Worm (Caenorhabditis elegans) whole organism, L3 larva: ENCODE measurements around the gene sym-4.

ENCODE experiments used
- daf-12 ChIP-seq: fragments of 150-350 bp; optimal IDR thresholded peaks from 2 replicates; lab custom pipeline; 2014; ENCODE audit warnings: missing biosample characterization, missing genetic modification reagents, missing genetic modification characterization
- egl-27 ChIP-seq: sonication (generic microtip); optimal IDR thresholded peaks from 4 replicates; lab custom pipeline; 2017; ENCODE audit warnings: missing biosample characterization, missing genetic modification reagents, missing genetic modification characterization
- elt-1 ChIP-seq: fragments of 150-350 bp; optimal IDR thresholded peaks from 2 replicates; lab custom pipeline; 2014; ENCODE audit warnings: missing biosample characterization, missing genetic modification characterization
- elt-3 ChIP-seq, 3 experiments: fragments of 150-350 bp in 1 of 3; sonication (generic microtip) in 2 of 3; optimal IDR thresholded peaks; 2 replicates in 2 of 3; 4 replicates in 1 of 3; lab custom pipeline; 2014 to 2017; ENCODE audit warnings: missing biosample characterization in 3 of 3, missing genetic modification characterization in 3 of 3
- fos-1 ChIP-seq: fragments of 150-350 bp; optimal IDR thresholded peaks from 2 replicates; lab custom pipeline; 2014; ENCODE audit warnings: missing biosample characterization, missing genetic modification characterization
- mdl-1 ChIP-seq: fragments of 150-350 bp; optimal IDR thresholded peaks from 2 replicates; lab custom pipeline; 2014; ENCODE audit warnings: missing biosample characterization, missing genetic modification characterization
- nfya-1 ChIP-seq: sonication (generic microtip); optimal IDR thresholded peaks from 2 replicates; lab custom pipeline; 2017; ENCODE audit warnings: missing genetic modification characterization, mild to moderate bottlenecking, missing compliant biosample characterization, antibody characterized with exemption, moderate library complexity; ENCODE audit not compliant: insufficient read depth
- nhr-237 ChIP-seq: fragments of 150-350 bp; optimal IDR thresholded peaks from 2 replicates; lab custom pipeline; 2014; ENCODE audit warnings: missing biosample characterization, missing genetic modification characterization
- nhr-28 ChIP-seq: fragments of 150-350 bp; optimal IDR thresholded peaks from 2 replicates; lab custom pipeline; 2014; ENCODE audit warnings: missing biosample characterization, missing genetic modification characterization
- snpc-4 ChIP-seq: fragments of 150-350 bp; optimal IDR thresholded peaks from 2 replicates; lab custom pipeline; 2014; ENCODE audit warnings: missing biosample characterization, missing genetic modification characterization
- unc-62 ChIP-seq: fragments of 150-350 bp; sonication (generic microtip); optimal IDR thresholded peaks from 4 replicates; lab custom pipeline; 2014; ENCODE audit warnings: missing biosample characterization, missing genetic modification reagents, missing genetic modification characterization
- zag-1 ChIP-seq: fragments of 150-350 bp; optimal IDR thresholded peaks from 2 replicates; lab custom pipeline; 2014; ENCODE audit warnings: missing biosample characterization, missing genetic modification characterization
- ztf-11 ChIP-seq: fragments of 150-350 bp; optimal IDR thresholded peaks from 2 replicates; lab custom pipeline; 2014; ENCODE audit warnings: missing biosample characterization, missing genetic modification characterization
- ztf-4 ChIP-seq: fragments of 150-350 bp; optimal IDR thresholded peaks from 2 replicates; lab custom pipeline; 2014; ENCODE audit warnings: missing biosample characterization, missing genetic modification characterization

DNA sequence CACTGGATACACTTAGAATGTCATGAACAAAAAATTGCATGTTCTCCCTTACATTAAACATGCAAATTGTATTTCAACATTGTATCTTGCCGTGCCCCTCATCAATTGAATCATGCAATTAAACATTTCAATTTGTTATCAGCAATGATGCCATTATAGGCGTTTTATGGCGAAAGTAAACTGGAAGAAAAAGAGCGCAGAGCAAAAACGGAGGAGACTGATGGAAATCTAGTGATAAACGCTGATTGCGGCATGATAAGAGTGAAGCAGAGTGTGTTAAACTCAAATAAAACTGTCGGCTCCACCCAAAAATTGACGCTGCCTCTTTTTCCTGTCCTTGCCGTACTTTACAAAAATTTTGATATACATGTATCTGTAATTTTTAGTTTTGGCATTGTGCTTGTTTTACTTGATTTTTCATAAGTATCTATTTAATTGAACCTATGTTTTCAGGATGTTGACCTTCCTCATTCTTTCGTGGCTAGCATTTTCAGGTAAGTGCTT lies 45.2 kb upstream of the sym-4 start, which contains the start of gene K06G5.1:
- TF ChIP-seq zag-1 (no peak), mdl-1 (tag; lab: Kevin White, UChicago) (no peak), ztf-11 (tag; lab: Kevin White, UChicago) (no peak), nhr-28 (tag; lab: Kevin White, UChicago) (no peak), elt-1 (tag; lab: Kevin White, UChicago) (no peak), elt-3 (tag; optimal IDR thresholded peaks at IDR 0.05; lab: Kevin White, UChicago) (no peak), nfya-1 (tag; lab: Kevin White, UChicago) (no peak), ztf-4 (tag; lab: Kevin White, UChicago) (no peak), daf-12 (tag; lab: Kevin White, UChicago) (no peak), nhr-237 (tag; lab: Kevin White, UChicago) (no peak), snpc-4 (tag; lab: Kevin White, UChicago) (no peak), fos-1 (tag; lab: Kevin White, UChicago) (no peak), egl-27 (tag; lab: Kevin White, UChicago) (no peak), unc-62 (GFP tag; lab: Kevin White, UChicago) (no peak)
